Worm (Caenorhabditis elegans) whole organism, L1 larva: Measurements from ENCODE around the gene ptr-24.
A peak's percentile ranks its signal among the peaks of the same experiment; 100 is the strongest.

Experiments used
- C04F5.9 ChIP-seq: sonication (generic microtip); optimal IDR thresholded peaks from 2 replicates; lab custom pipeline; 2016; ENCODE audit warnings: missing genetic modification characterization, missing compliant biosample characterization
- C16A3.4 ChIP-seq: fragments of 150-350 bp; optimal IDR thresholded peaks from 2 replicates; lab custom pipeline; 2014; ENCODE audit warnings: missing biosample characterization, missing genetic modification characterization
- C34B4.2 ChIP-seq: sonication (generic microtip); optimal IDR thresholded peaks from 2 replicates; lab custom pipeline; 2017; ENCODE audit warnings: mild to moderate bottlenecking, missing genetic modification characterization, missing compliant biosample characterization
- F16B12.6 ChIP-seq: fragments of 150-350 bp; optimal IDR thresholded peaks from 2 replicates; lab custom pipeline; 2014; ENCODE audit warnings: missing biosample characterization, missing genetic modification characterization
- aha-1 ChIP-seq: fragments of 150-350 bp; optimal IDR thresholded peaks from 2 replicates; lab custom pipeline; 2014; ENCODE audit warnings: missing biosample characterization, missing genetic modification characterization
- aly-2 ChIP-seq: fragments of 150-350 bp; optimal IDR thresholded peaks from 2 replicates; lab custom pipeline; 2014; ENCODE audit warnings: missing biosample characterization, missing genetic modification characterization
- ama-1 ChIP-seq: fragments of 150-350 bp; optimal IDR thresholded peaks from 2 replicates; lab custom pipeline; 2014
- blmp-1 ChIP-seq: fragments of 150-350 bp; optimal IDR thresholded peaks from 2 replicates; lab custom pipeline; 2014; ENCODE audit warnings: missing biosample characterization, missing genetic modification characterization
- ceh-63 ChIP-seq: fragments of 200-800 bp; sonication (Bioruptor generic); optimal IDR thresholded peaks from 2 replicates; lab custom pipeline; 2018; ENCODE audit warnings: mild to moderate bottlenecking, missing genetic modification characterization, missing compliant biosample characterization
- ceh-8 ChIP-seq: fragments of 200-800 bp; sonication (Bioruptor generic); optimal IDR thresholded peaks from 2 replicates; lab custom pipeline; 2018; ENCODE audit warnings: mild to moderate bottlenecking, missing genetic modification characterization, moderate library complexity, missing compliant biosample characterization
- ceh-90 ChIP-seq: sonication (generic microtip); optimal IDR thresholded peaks from 2 replicates; lab custom pipeline; 2016; ENCODE audit warnings: missing genetic modification characterization, missing compliant biosample characterization
- ces-1 ChIP-seq: fragments of 150-350 bp; optimal IDR thresholded peaks from 2 replicates; lab custom pipeline; 2014; ENCODE audit warnings: missing biosample characterization, missing genetic modification reagents, missing genetic modification characterization
- dsc-1 ChIP-seq: sonication (generic microtip); optimal IDR thresholded peaks from 2 replicates; lab custom pipeline; 2016; ENCODE audit warnings: mild to moderate bottlenecking, missing genetic modification characterization, missing compliant biosample characterization
- efl-1 ChIP-seq, 4 experiments: fragments of 150-350 bp; optimal IDR thresholded peaks in 3 of 4; peaks in 1 of 4; 1 replicate in 1 of 4; 2 replicates in 3 of 4; lab custom pipeline; 2014; ENCODE audit warnings: missing biosample characterization in 2 of 4, missing genetic modification characterization in 2 of 4, missing genetic modification reagents in 2 of 4
- egl-27 ChIP-seq, 2 experiments: fragments of 150-350 bp in 1 of 2; sonication (generic microtip); optimal IDR thresholded peaks; 3 replicates each; lab custom pipeline; 2017 to 2018; ENCODE audit warnings: missing biosample characterization in 2 of 2, missing genetic modification characterization in 2 of 2, missing genetic modification reagents in 2 of 2
- elt-3 ChIP-seq, 6 experiments: fragments of 150-350 bp in 1 of 6; sonication (generic microtip); optimal IDR thresholded peaks; 2 replicates each; lab custom pipeline; 2017 to 2018; ENCODE audit warnings: missing biosample characterization in 6 of 6, missing genetic modification characterization in 6 of 6, inconsistent platforms in 1 of 6
- fkh-4 ChIP-seq: sonication (generic microtip); optimal IDR thresholded peaks from 2 replicates; lab custom pipeline; 2016; ENCODE audit warnings: missing compliant biosample characterization, missing genetic modification characterization, borderline replicate concordance
- hpl-2 ChIP-seq: fragments of 150-350 bp; optimal IDR thresholded peaks from 2 replicates; lab custom pipeline; 2014; ENCODE audit warnings: missing biosample characterization, missing genetic modification reagents, missing genetic modification characterization
- isw-1 ChIP-seq: fragments of 200-800 bp; sonication (Bioruptor generic); IDR thresholded peaks from 2 replicates; pipeline ENCODE4 v1.3.6; 2022; ENCODE audit warnings: missing genetic modification characterization, missing compliant biosample characterization
- jun-1 ChIP-seq: fragments of 150-350 bp; optimal IDR thresholded peaks from 2 replicates; lab custom pipeline; 2014; ENCODE audit warnings: missing biosample characterization, missing genetic modification reagents, missing genetic modification characterization
- lin-13 ChIP-seq: fragments of 150-350 bp; optimal IDR thresholded peaks from 2 replicates; lab custom pipeline; 2014; ENCODE audit warnings: missing biosample characterization, missing genetic modification reagents, missing genetic modification characterization
- lin-14 ChIP-seq: fragments of 200-800 bp; sonication (Bioruptor generic); optimal IDR thresholded peaks from 2 replicates; lab custom pipeline; 2018; ENCODE audit warnings: mild to moderate bottlenecking, missing genetic modification characterization, moderate library complexity, missing compliant biosample characterization
- lin-15B ChIP-seq: fragments of 150-350 bp; sonication (generic microtip); optimal IDR thresholded peaks from 3 replicates; lab custom pipeline; 2014; ENCODE audit warnings: missing biosample characterization, missing genetic modification characterization
- lin-35 ChIP-seq, 2 experiments: fragments of 150-350 bp; optimal IDR thresholded peaks; 2 replicates each; lab custom pipeline; 2014; ENCODE audit warnings: missing biosample characterization in 2 of 2, missing genetic modification characterization in 2 of 2, missing genetic modification reagents in 2 of 2
- lin-39 ChIP-seq: fragments of 150-350 bp; optimal IDR thresholded peaks from 2 replicates; lab custom pipeline; 2014; ENCODE audit warnings: missing biosample characterization, missing genetic modification reagents, missing genetic modification characterization
- lir-3 ChIP-seq: sonication (generic microtip); optimal IDR thresholded peaks from 2 replicates; lab custom pipeline; 2016; ENCODE audit warnings: mild to moderate bottlenecking, missing genetic modification characterization, moderate library complexity, missing compliant biosample characterization; ENCODE audit not compliant: poor library complexity
- lsy-2 ChIP-seq, 2 experiments: fragments of 150-350 bp; optimal IDR thresholded peaks; 2 replicates each; lab custom pipeline; 2014; ENCODE audit warnings: missing biosample characterization in 2 of 2, missing genetic modification characterization in 2 of 2
- mef-2 ChIP-seq: fragments of 150-350 bp; optimal IDR thresholded peaks from 2 replicates; lab custom pipeline; 2014; ENCODE audit warnings: missing biosample characterization, missing genetic modification characterization
- nhr-11 ChIP-seq: fragments of 150-350 bp; optimal IDR thresholded peaks from 2 replicates; lab custom pipeline; 2014; ENCODE audit warnings: missing biosample characterization, missing genetic modification characterization
- nhr-12 ChIP-seq: sonication (generic microtip); optimal IDR thresholded peaks from 2 replicates; lab custom pipeline; 2017; ENCODE audit warnings: missing biosample characterization, missing genetic modification characterization
- nhr-20 ChIP-seq: sonication (generic microtip); optimal IDR thresholded peaks from 2 replicates; lab custom pipeline; 2016; ENCODE audit warnings: mild to moderate bottlenecking, missing genetic modification characterization, missing compliant biosample characterization
- nhr-28 ChIP-seq: fragments of 150-350 bp; optimal IDR thresholded peaks from 2 replicates; lab custom pipeline; 2014; ENCODE audit warnings: missing biosample characterization, missing genetic modification characterization
- nhr-71 ChIP-seq: sonication (generic microtip); optimal IDR thresholded peaks from 2 replicates; lab custom pipeline; 2016; ENCODE audit warnings: mild to moderate bottlenecking, missing genetic modification characterization, moderate library complexity, missing compliant biosample characterization
- nhr-84 ChIP-seq: sonication (generic microtip); optimal IDR thresholded peaks from 2 replicates; lab custom pipeline; 2017; ENCODE audit warnings: missing biosample characterization, missing genetic modification characterization
- nhr-85 ChIP-seq: sonication (generic microtip); peaks from one replicate; lab custom pipeline; 2016; ENCODE audit warnings: missing genetic modification characterization, inconsistent platforms, missing compliant biosample characterization
- nhr-90 ChIP-seq: sonication (generic microtip); optimal IDR thresholded peaks from 2 replicates; lab custom pipeline; 2016; ENCODE audit warnings: mild to moderate bottlenecking, missing genetic modification characterization, missing compliant biosample characterization; ENCODE audit not compliant: poor library complexity
- rnt-1 ChIP-seq: sonication (generic microtip); optimal IDR thresholded peaks from 2 replicates; lab custom pipeline; 2016; ENCODE audit warnings: mild to moderate bottlenecking, missing genetic modification characterization, moderate library complexity, missing compliant biosample characterization
- skn-1 ChIP-seq: fragments of 150-350 bp; optimal IDR thresholded peaks from 2 replicates; lab custom pipeline; 2014; ENCODE audit warnings: missing biosample characterization, missing genetic modification characterization
- snpc-4 ChIP-seq: fragments of 150-350 bp; optimal IDR thresholded peaks from 2 replicates; lab custom pipeline; 2014; ENCODE audit warnings: missing biosample characterization, missing genetic modification characterization
- snu-23 ChIP-seq: sonication (generic microtip); optimal IDR thresholded peaks from 2 replicates; lab custom pipeline; 2016; ENCODE audit warnings: missing genetic modification characterization, missing compliant biosample characterization
- sox-4 ChIP-seq: sonication (generic microtip); optimal IDR thresholded peaks from 2 replicates; lab custom pipeline; 2016; ENCODE audit warnings: missing genetic modification characterization, missing compliant biosample characterization
- sptf-1 ChIP-seq: fragments of 150-350 bp; optimal IDR thresholded peaks from 2 replicates; lab custom pipeline; 2014; ENCODE audit warnings: missing biosample characterization, missing genetic modification characterization
- sup-37 ChIP-seq: fragments of 200-800 bp; sonication (Bioruptor generic); optimal IDR thresholded peaks from 2 replicates; lab custom pipeline; 2018; ENCODE audit warnings: mild to moderate bottlenecking, missing genetic modification characterization, missing compliant biosample characterization
- tbx-2 ChIP-seq: sonication (generic microtip); optimal IDR thresholded peaks from 2 replicates; lab custom pipeline; 2016; ENCODE audit warnings: missing genetic modification characterization, missing compliant biosample characterization
- unc-30 ChIP-seq: sonication (generic microtip); optimal IDR thresholded peaks from 2 replicates; lab custom pipeline; 2017; ENCODE audit warnings: missing biosample characterization, missing genetic modification characterization
- unc-62 ChIP-seq: fragments of 150-350 bp; optimal IDR thresholded peaks from 2 replicates; lab custom pipeline; 2014; ENCODE audit warnings: missing biosample characterization, missing genetic modification reagents, missing genetic modification characterization
- unc-86 ChIP-seq: sonication (generic microtip); optimal IDR thresholded peaks from 2 replicates; lab custom pipeline; 2016; ENCODE audit warnings: missing genetic modification characterization, missing compliant biosample characterization
- unc-98 ChIP-seq: fragments of 200-800 bp; sonication (Bioruptor generic); IDR thresholded peaks from 2 replicates; pipeline ENCODE4 v1.3.6; 2022; ENCODE audit warnings: missing genetic modification characterization, missing compliant biosample characterization
- zag-1 ChIP-seq: fragments of 150-350 bp; optimal IDR thresholded peaks from 2 replicates; lab custom pipeline; 2014; ENCODE audit warnings: missing biosample characterization, missing genetic modification characterization
- zip-4 ChIP-seq: fragments of 200-800 bp; sonication (Bioruptor generic); optimal IDR thresholded peaks from 2 replicates; lab custom pipeline; 2018; ENCODE audit warnings: mild to moderate bottlenecking, missing genetic modification characterization, moderate library complexity, missing compliant biosample characterization
- ztf-11 ChIP-seq, 2 experiments: sonication (generic microtip); optimal IDR thresholded peaks; 2 replicates each; lab custom pipeline; 2016 to 2017; ENCODE audit warnings: missing genetic modification characterization in 2 of 2, missing biosample characterization in 1 of 2, missing compliant biosample characterization in 1 of 2

The ptr-24 gene

DNA sequence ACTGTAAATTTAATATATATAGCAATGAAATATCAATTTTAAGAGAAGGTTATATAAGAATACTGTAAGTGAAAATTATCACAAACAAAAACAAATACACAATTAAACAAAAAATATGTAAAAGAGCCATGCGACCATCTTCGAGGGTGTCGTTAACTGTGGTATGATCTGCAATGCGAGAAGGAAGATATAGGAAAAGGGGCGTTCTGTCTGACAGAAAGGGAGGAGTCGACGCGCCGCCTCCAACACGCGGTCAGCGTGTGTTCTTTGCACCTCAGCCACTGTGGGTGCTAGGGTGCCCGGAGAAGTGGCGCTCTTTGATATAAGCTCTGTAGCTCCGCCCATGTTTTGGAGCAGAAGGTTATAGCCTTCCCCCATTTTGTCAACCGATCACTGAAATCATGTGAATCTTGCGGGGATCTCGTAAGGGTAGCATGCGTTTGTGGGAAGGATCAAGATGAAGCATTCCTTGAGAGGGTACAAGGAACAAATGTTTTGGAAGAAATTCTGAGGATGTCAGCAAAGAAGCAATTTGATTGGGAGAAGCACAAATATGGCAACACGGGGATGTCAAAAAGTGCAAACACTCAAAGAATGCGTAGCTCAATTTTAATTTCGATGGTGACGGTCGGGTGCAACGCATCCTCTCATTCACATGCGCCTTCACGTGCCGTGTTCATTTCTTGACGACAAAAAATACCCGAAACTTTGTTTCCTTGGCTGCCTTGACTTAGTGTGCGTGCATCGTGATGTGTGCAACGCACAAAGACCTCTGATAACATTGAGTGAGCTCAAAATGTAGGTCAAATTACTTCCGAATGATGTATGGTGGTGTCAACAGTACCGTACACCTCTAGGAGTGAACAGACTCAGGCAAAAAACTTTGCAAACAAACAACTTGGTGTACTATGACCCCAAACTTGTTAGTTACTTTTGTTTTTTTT is 13.2 kb downstream of the ptr-24 start, which contains the start of gene mxl-3:
Gene mxl-3 (minus strand): TSS at position 1 of the 944 bp plus-strand sequence.
- TF ChIP-seq zag-1 (no peak), egl-27 (tag; optimal IDR thresholded peaks at IDR 0.05; lab: Kevin White, UChicago) (peak in 1 of 2 experiments; percentile 29), lin-14 (GFP tag; lab: Kevin White, UChicago) (peak; percentile 54), F16B12.6 (tag; lab: Kevin White, UChicago) (no peak), nhr-84 (tag; lab: Kevin White, UChicago) (no peak), aha-1 (tag; lab: Kevin White, UChicago) (no peak), snpc-4 (tag; lab: Kevin White, UChicago) (no peak), unc-86 (no peak), blmp-1 (tag; lab: Kevin White, UChicago) (peak; percentile 9), nhr-20 (tag; lab: Kevin White, UChicago) (peak; percentile 67), mef-2 (no peak), isw-1 (no peak), lin-15B (tag; lab: Kevin White, UChicago) (no peak), lin-39 (tag; lab: Kevin White, UChicago) (no peak), nhr-12 (tag; lab: Kevin White, UChicago) (no peak), unc-98 (no peak), efl-1 (optimal IDR thresholded peaks at IDR 0.05; lab: Kevin White, UChicago) (no peak), efl-1 (GFP tag; optimal IDR thresholded peaks at IDR 0.05 in 1 of 2; lab: Kevin White, UChicago) (peak in 1 of 2 experiments; percentile 69), tbx-2 (tag; lab: Kevin White, UChicago) (peak; percentile 66), ceh-63 (GFP tag; lab: Kevin White, UChicago) (no peak), nhr-11 (tag; lab: Kevin White, UChicago) (peak; percentile 51), fkh-4 (no peak), C16A3.4 (tag; lab: Kevin White, UChicago) (peak; percentile 18), rnt-1 (peak; percentile 63), ceh-8 (GFP tag; lab: Kevin White, UChicago) (no peak), jun-1 (no peak), elt-3 (tag; optimal IDR thresholded peaks at IDR 0.05; lab: Kevin White, UChicago) (no peak), skn-1 (tag; lab: Kevin White, UChicago) (peak; percentile 36), sup-37 (GFP tag; lab: Kevin White, UChicago) (no peak), nhr-90 (tag; lab: Kevin White, UChicago) (peak; percentile 57), ces-1 (GFP tag; lab: Kevin White, UChicago) (no peak), lin-35 (GFP tag; optimal IDR thresholded peaks at IDR 0.05; lab: Kevin White, UChicago) (peak in 1 of 2 experiments; percentile 30), ceh-90 (tag; lab: Kevin White, UChicago) (no peak), C04F5.9 (no peak), zip-4 (GFP tag; lab: Kevin White, UChicago) (no peak), unc-30 (no peak), aly-2 (tag; lab: Kevin White, UChicago) (no peak), lin-13 (GFP tag; lab: Kevin White, UChicago) (peak; percentile 16), sptf-1 (tag; lab: Kevin White, UChicago) (no peak), dsc-1 (peak; percentile 2), nhr-71 (tag; lab: Kevin White, UChicago) (peak; percentile 76), hpl-2 (no peak), lsy-2 (tag; optimal IDR thresholded peaks at IDR 0.05; lab: Kevin White, UChicago) (peak in 1 of 2 experiments; percentile 18), ztf-11 (tag; optimal IDR thresholded peaks at IDR 0.05; lab: Kevin White, UChicago) (no peak), nhr-28 (tag; lab: Kevin White, UChicago) (no peak), C34B4.2 (tag; lab: Kevin White, UChicago) (no peak), lir-3 (tag; lab: Kevin White, UChicago) (no peak), snu-23 (GFP tag; lab: Kevin White, UChicago) (peak; percentile 74), ama-1 (lab: Kevin White, UChicago) (peak; percentile 56), sox-4 (tag; lab: Kevin White, UChicago) (no peak), nhr-85 (peak; percentile 80), unc-62 (no peak)
